Worm (Caenorhabditis elegans) whole organism, young adult: ENCODE data around the gene C54G7.1.

Experiments used
- F10E7.11 ChIP-seq: sonication (generic microtip); optimal IDR thresholded peaks from 2 replicates; lab custom pipeline; 2017; ENCODE audit warnings: mild to moderate bottlenecking, missing genetic modification characterization, moderate library complexity, missing compliant biosample characterization
- attf-6 ChIP-seq: fragments of 200-800 bp; sonication (Bioruptor generic); IDR thresholded peaks from 2 replicates; pipeline ENCODE4 v1.3.6; 2022; ENCODE audit warnings: missing genetic modification reagents, missing genetic modification characterization, missing compliant biosample characterization
- bed-2 ChIP-seq: fragments of 200-800 bp; sonication (Bioruptor generic); IDR thresholded peaks from 2 replicates; pipeline ENCODE4 v1.3.6; 2022; ENCODE audit warnings: missing genetic modification reagents, missing genetic modification characterization, missing compliant biosample characterization
- let-526 ChIP-seq: fragments of 200-800 bp; sonication (Bioruptor generic); IDR thresholded peaks from 2 replicates; pipeline ENCODE4 v1.3.6; 2022; ENCODE audit warnings: missing genetic modification reagents, missing genetic modification characterization, missing compliant biosample characterization
- sdz-38 ChIP-seq: sonication (generic microtip); optimal IDR thresholded peaks from 2 replicates; lab custom pipeline; 2016; ENCODE audit warnings: missing genotype, missing genetic modification characterization, missing compliant biosample characterization
- snpc-4 ChIP-seq, 5 experiments: fragments of 150-350 bp in 1 of 5; sonication (generic microtip) in 4 of 5; optimal IDR thresholded peaks; 2 replicates each; lab custom pipeline; 2014 to 2018; ENCODE audit warnings: missing genetic modification characterization in 5 of 5, missing biosample characterization in 3 of 5, antibody characterized with exemption in 2 of 5, mild to moderate bottlenecking in 2 of 5, missing compliant biosample characterization in 2 of 5, missing genotype in 2 of 5, moderate library complexity in 2 of 5, missing genetic modification reagents in 1 of 5
- ztf-6 ChIP-seq: fragments of 200-800 bp; sonication (Bioruptor generic); IDR thresholded peaks from 2 replicates; pipeline ENCODE4 v1.3.6; 2022; ENCODE audit warnings: missing genetic modification reagents, missing genetic modification characterization, missing compliant biosample characterization

DNA sequence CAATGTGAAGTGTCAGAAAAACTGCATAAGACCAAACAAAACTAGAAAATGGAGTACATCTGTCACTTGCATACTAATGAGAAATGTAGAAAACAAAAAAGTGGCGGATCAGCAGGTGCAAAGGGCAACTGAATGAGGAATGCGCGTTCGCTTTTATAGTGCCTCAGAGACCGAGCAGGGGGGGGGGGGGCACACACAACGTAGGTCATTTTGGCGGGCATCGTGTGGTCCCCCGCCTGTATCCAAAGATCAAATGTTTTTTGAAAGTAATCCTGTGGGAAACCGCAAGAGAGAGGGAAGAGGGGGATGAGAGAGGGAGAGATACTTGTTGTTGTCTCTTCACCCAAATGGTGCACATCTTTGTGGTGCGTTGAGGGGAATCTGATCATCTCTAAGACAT lies 25.4 kb upstream of the C54G7.1 start:
- TF ChIP-seq bed-2 (GFP tag; lab: Robert Waterston, UW) (no peak), F10E7.11 (no peak), sdz-38 (tag; lab: Kevin White, UChicago) (no peak), ztf-6 (GFP tag; lab: Robert Waterston, UW) (no peak), let-526 (GFP tag; lab: Robert Waterston, UW) (no peak), attf-6 (no peak), snpc-4 (GFP tag; optimal IDR thresholded peaks at IDR 0.05; lab: Kevin White, UChicago) (no peak), snpc-4 (tag; optimal IDR thresholded peaks at IDR 0.05; lab: Kevin White, UChicago) (no peak)
